Fruit fly (Drosophila melanogaster) whole organism, embryonic: ENCODE data around the gene CG14102.
A peak's percentile ranks its signal among the peaks of the same experiment; 100 is the strongest.

ENCODE experiments used
- Ada2b ChIP-seq: fragments of 200-800 bp; sonication (Bioruptor generic); IDR thresholded peaks from 2 replicates; pipeline ENCODE4 v1.3.6; 2022; ENCODE audit warnings: missing biosample characterization, missing genetic modification characterization
- Blimp-1 ChIP-seq: fragments of 200-800 bp; sonication (Bioruptor generic); optimal IDR thresholded peaks from 3 replicates; lab custom pipeline; 2018; ENCODE audit warnings: missing biosample characterization, missing genetic modification characterization, mild to moderate bottlenecking, moderate library complexity, missing genetic modification reagents
- CG10321 ChIP-seq: fragments of 200-800 bp; sonication (Bioruptor generic); IDR thresholded peaks from 2 replicates; pipeline ENCODE4 v1.3.6; 2022; ENCODE audit warnings: missing biosample characterization, missing genetic modification characterization
- CG10366 ChIP-seq: fragments of 200-800 bp; sonication (Bioruptor generic); IDR thresholded peaks from 2 replicates; pipeline ENCODE4 v1.3.6; 2022; ENCODE audit warnings: missing biosample characterization, missing genetic modification characterization
- CG10959 ChIP-seq: fragments of 200-800 bp; sonication (Bioruptor generic); IDR thresholded peaks from 2 replicates; pipeline ENCODE4 v1.3.6; 2022; ENCODE audit warnings: missing biosample characterization, missing genetic modification characterization
- CG11093 ChIP-seq: fragments of 200-800 bp; sonication (Bioruptor generic); IDR thresholded peaks from 3 replicates; pipeline ENCODE4 v1.3.6; 2022; ENCODE audit warnings: missing biosample characterization, missing genetic modification characterization
- CG11560 ChIP-seq: fragments of 200-800 bp; sonication (Bioruptor generic); IDR thresholded peaks from 3 replicates; pipeline ENCODE4 v1.3.6; 2022; ENCODE audit warnings: missing biosample characterization, missing genetic modification characterization
- CG11695 ChIP-seq: fragments of 200-800 bp; sonication (Bioruptor generic); IDR thresholded peaks from 3 replicates; pipeline ENCODE4 v1.3.6; 2022; ENCODE audit warnings: missing biosample characterization, missing genetic modification characterization
- CG12155 ChIP-seq: fragments of 200-800 bp; sonication (Bioruptor generic); optimal IDR thresholded peaks from 3 replicates; lab custom pipeline; 2016; ENCODE audit warnings: missing biosample characterization, missing genetic modification characterization
- CG13894 ChIP-seq: fragments of 200-800 bp; sonication (Bioruptor generic); optimal IDR thresholded peaks from 3 replicates; lab custom pipeline; 2018; ENCODE audit warnings: missing biosample characterization, mild to moderate bottlenecking, missing genetic modification characterization, moderate library complexity
- CG14710 ChIP-seq: fragments of 200-800 bp; sonication (Bioruptor generic); optimal IDR thresholded peaks from 3 replicates; lab custom pipeline; 2019; ENCODE audit warnings: missing biosample characterization, mild to moderate bottlenecking, missing genetic modification characterization, moderate library complexity
- CG14965 ChIP-seq: fragments of 200-800 bp; sonication (Bioruptor generic); optimal IDR thresholded peaks from 2 replicates; lab custom pipeline; 2016; ENCODE audit warnings: missing biosample characterization, missing genetic modification characterization, borderline replicate concordance
- CG15696 ChIP-seq: fragments of 200-800 bp; sonication (Bioruptor generic); optimal IDR thresholded peaks from 2 replicates; lab custom pipeline; 2019; ENCODE audit warnings: missing biosample characterization, mild to moderate bottlenecking, missing genetic modification characterization, moderate library complexity
- CG16813 ChIP-seq: fragments of 200-800 bp; sonication (Bioruptor generic); IDR thresholded peaks from 3 replicates; pipeline ENCODE4 v1.3.6; 2022; ENCODE audit warnings: missing biosample characterization, missing genetic modification characterization; ENCODE audit not compliant: partially characterized antibody
- CG32772 ChIP-seq: fragments of 200-800 bp; sonication (Bioruptor generic); IDR thresholded peaks from 2 replicates; pipeline ENCODE4 v1.3.6; 2022; ENCODE audit warnings: missing biosample characterization, missing genetic modification characterization
- CG3407 ChIP-seq: fragments of 200-800 bp; sonication (Bioruptor generic); optimal IDR thresholded peaks from 2 replicates; lab custom pipeline; 2018; ENCODE audit warnings: missing biosample characterization, mild to moderate bottlenecking, missing genetic modification characterization
- CG4328 ChIP-seq: fragments of 200-800 bp; sonication (Bioruptor generic); optimal IDR thresholded peaks from 3 replicates; lab custom pipeline; 2017; ENCODE audit warnings: missing biosample characterization, missing genetic modification reagents, missing genetic modification characterization
- CG4360 ChIP-seq: fragments of 200-800 bp; sonication (Bioruptor generic); IDR thresholded peaks from 2 replicates; pipeline ENCODE4 v1.3.6; 2022; ENCODE audit warnings: missing biosample characterization, missing genetic modification characterization
- CG4404 ChIP-seq: fragments of 200-800 bp; sonication (Bioruptor generic); IDR thresholded peaks from 2 replicates; pipeline ENCODE4 v1.3.6; 2022; ENCODE audit warnings: missing biosample characterization, missing genetic modification characterization
- CG5953 ChIP-seq: fragments of 200-800 bp; sonication (Bioruptor generic); IDR thresholded peaks from 2 replicates; pipeline ENCODE4 v1.3.6; 2022; ENCODE audit warnings: missing biosample characterization, missing genetic modification characterization
- CG6689 ChIP-seq: fragments of 200-800 bp; sonication (Bioruptor generic); IDR thresholded peaks from 2 replicates; pipeline ENCODE4 v1.3.6; 2022; ENCODE audit warnings: missing biosample characterization, missing genetic modification characterization
- CG6765 ChIP-seq: fragments of 200-800 bp; sonication (Bioruptor generic); optimal IDR thresholded peaks from 3 replicates; lab custom pipeline; 2017; ENCODE audit warnings: missing biosample characterization, mild to moderate bottlenecking, missing genetic modification characterization
- CG6854 ChIP-seq: fragments of 200-800 bp; sonication (Bioruptor generic); optimal IDR thresholded peaks from 3 replicates; lab custom pipeline; 2017; ENCODE audit warnings: missing biosample characterization, mild to moderate bottlenecking, missing genetic modification characterization
- CG7786 ChIP-seq: fragments of 200-800 bp; sonication (Bioruptor generic); optimal IDR thresholded peaks from 2 replicates; lab custom pipeline; 2016; ENCODE audit warnings: missing biosample characterization, missing genetic modification characterization
- CG8478 ChIP-seq: fragments of >200 bp; optimal IDR thresholded peaks from 2 replicates; lab custom pipeline; 2018
- CG8924 ChIP-seq: fragments of 200-800 bp; optimal IDR thresholded peaks from 3 replicates; lab custom pipeline; 2019; ENCODE audit warnings: missing biosample characterization, mild to moderate bottlenecking, missing genetic modification characterization, moderate library complexity
- CHES-1-like ChIP-seq: fragments of 200-800 bp; sonication (Bioruptor generic); optimal IDR thresholded peaks from 2 replicates; lab custom pipeline; 2016; ENCODE audit warnings: missing biosample characterization, missing genetic modification characterization
- Dbx ChIP-seq: fragments of 200-800 bp; sonication (Bioruptor generic); IDR thresholded peaks from 3 replicates; pipeline ENCODE4 v1.3.6; 2022; ENCODE audit warnings: missing biosample characterization, missing genetic modification characterization
- Dip2 ChIP-seq: fragments of 200-800 bp; sonication (Bioruptor generic); IDR thresholded peaks from 2 replicates; pipeline ENCODE4 v1.3.6; 2022; ENCODE audit warnings: missing biosample characterization, missing genetic modification characterization
- E2f2 ChIP-seq: fragments of 200-800 bp; sonication (Bioruptor generic); IDR thresholded peaks from 2 replicates; pipeline ENCODE4 v1.3.6; 2022; ENCODE audit warnings: missing biosample characterization, missing genetic modification characterization
- Fer2 ChIP-seq: fragments of 200-800 bp; sonication (Bioruptor generic); optimal IDR thresholded peaks from 2 replicates; lab custom pipeline; 2018; ENCODE audit warnings: missing biosample characterization, mild to moderate bottlenecking, missing genetic modification characterization, moderate library complexity
- HLHmδ ChIP-seq: fragments of 200-800 bp; sonication (Bioruptor generic); optimal IDR thresholded peaks from 2 replicates; lab custom pipeline; 2018; ENCODE audit warnings: missing biosample characterization, mild to moderate bottlenecking, missing genetic modification characterization, moderate library complexity
- HmgD ChIP-seq: fragments of 200-800 bp; sonication (Bioruptor generic); optimal IDR thresholded peaks from 3 replicates; lab custom pipeline; 2016; ENCODE audit warnings: missing biosample characterization, missing genetic modification characterization
- HmgZ ChIP-seq: fragments of 200-800 bp; sonication (Bioruptor generic); optimal IDR thresholded peaks from 2 replicates; lab custom pipeline; 2018; ENCODE audit warnings: missing biosample characterization, mild to moderate bottlenecking, missing genetic modification characterization
- MESR4 ChIP-seq: fragments of 200-800 bp; sonication (Bioruptor generic); optimal IDR thresholded peaks from 2 replicates; lab custom pipeline; 2018; ENCODE audit warnings: missing biosample characterization, mild to moderate bottlenecking, missing genetic modification characterization, moderate library complexity
- Nf-YA ChIP-seq: fragments of 200-800 bp; sonication (Bioruptor generic); IDR thresholded peaks from 2 replicates; pipeline ENCODE4 v1.3.6; 2022; ENCODE audit warnings: missing biosample characterization, missing genetic modification characterization
- Poxn ChIP-seq: fragments of 200-800 bp; sonication (Bioruptor generic); IDR thresholded peaks from 2 replicates; pipeline ENCODE4 v1.3.6; 2022; ENCODE audit warnings: missing biosample characterization, missing genetic modification characterization
- ap ChIP-seq: fragments of 200-800 bp; sonication (Bioruptor generic); IDR thresholded peaks from 2 replicates; pipeline ENCODE4 v1.3.6; 2022; ENCODE audit warnings: missing biosample characterization, missing genetic modification characterization
- bowl ChIP-seq: fragments of 200-800 bp; sonication (Bioruptor generic); IDR thresholded peaks from 2 replicates; pipeline ENCODE4 v1.3.6; 2022; ENCODE audit warnings: missing biosample characterization, missing genetic modification characterization
- crp ChIP-seq, 2 experiments: fragments of 200-800 bp; sonication (Bioruptor generic); optimal IDR thresholded peaks; 2 replicates in 1 of 2; 3 replicates in 1 of 2; lab custom pipeline; 2017; ENCODE audit warnings: missing biosample characterization in 2 of 2, missing genetic modification characterization in 2 of 2, mild to moderate bottlenecking in 1 of 2, moderate library complexity in 1 of 2
- disco-r ChIP-seq: fragments of 200-800 bp; sonication (Bioruptor generic); optimal IDR thresholded peaks from 2 replicates; lab custom pipeline; 2016; ENCODE audit warnings: missing biosample characterization, missing genetic modification characterization
- ewg ChIP-seq: fragments of 200-800 bp; sonication (Bioruptor generic); optimal IDR thresholded peaks from 3 replicates; lab custom pipeline; 2017; ENCODE audit warnings: mild to moderate bottlenecking, missing biosample characterization, missing genetic modification reagents, missing genetic modification characterization
- mam ChIP-seq: fragments of 200-800 bp; sonication (Bioruptor generic); optimal IDR thresholded peaks from 3 replicates; lab custom pipeline; 2016; ENCODE audit warnings: missing biosample characterization, missing genetic modification characterization
- nerfin-1 ChIP-seq: fragments of 200-800 bp; sonication (Bioruptor generic); optimal IDR thresholded peaks from 3 replicates; lab custom pipeline; 2019; ENCODE audit warnings: missing biosample characterization, mild to moderate bottlenecking, missing genetic modification characterization, moderate library complexity
- nom ChIP-seq: fragments of 200-800 bp; sonication (Bioruptor generic); optimal IDR thresholded peaks from 2 replicates; lab custom pipeline; 2017; ENCODE audit warnings: missing biosample characterization, missing genetic modification characterization, mild to moderate bottlenecking, moderate library complexity, missing genetic modification reagents
- onecut ChIP-seq: fragments of 200-800 bp; sonication (Bioruptor generic); IDR thresholded peaks from 2 replicates; pipeline ENCODE4 v1.3.6; 2022; ENCODE audit warnings: missing biosample characterization, missing genetic modification characterization
- pnt ChIP-seq: fragments of 200-800 bp; sonication (Bioruptor generic); optimal IDR thresholded peaks from 3 replicates; lab custom pipeline; 2016; ENCODE audit warnings: missing biosample characterization, missing genetic modification characterization
- prd ChIP-seq, 3 experiments: fragments of >200 bp in 2 of 3; fragments of 200-800 bp in 1 of 3; sonication (Bioruptor generic) in 1 of 3; optimal IDR thresholded peaks in 2 of 3; IDR thresholded peaks in 1 of 3; 2 replicates in 2 of 3; 3 replicates in 1 of 3; pipeline versions ENCODE4 v1.3.6 to Lab custom; 2017 to 2022; ENCODE audit warnings: missing biosample characterization in 1 of 3, missing genetic modification characterization in 1 of 3
- sna ChIP-seq: fragments of 200-800 bp; sonication (Bioruptor generic); IDR thresholded peaks from 2 replicates; pipeline ENCODE4 v1.3.6; 2022; ENCODE audit warnings: missing biosample characterization, missing genetic modification characterization; ENCODE audit not compliant: partially characterized antibody
- sr ChIP-seq: fragments of 200-800 bp; sonication (Bioruptor generic); IDR thresholded peaks from 3 replicates; pipeline ENCODE4 v1.3.6; 2022; ENCODE audit warnings: missing biosample characterization, missing genetic modification characterization
- tio ChIP-seq: fragments of 200-800 bp; sonication (Bioruptor generic); optimal IDR thresholded peaks from 2 replicates; lab custom pipeline; 2017; ENCODE audit warnings: missing biosample characterization, missing genetic modification characterization, inconsistent platforms

Gene CG14102

dm6 chr3L:19833227-19833626 lies 32.1 kb upstream of the CG14102 start (continued):
- no peak for TF ChIP-seq CHES-1-like (GFP tag; lab: Kevin White, UChicago)
- TF ChIP-seq CG11695, result no peak
- TF ChIP-seq Blimp-1 (GFP tag; lab: Kevin White, UChicago), result no peak
- no peak for TF ChIP-seq CG10366 (GFP tag; lab: Robert Waterston, UW)
- peak; percentile 98 for TF ChIP-seq onecut (GFP tag; lab: Robert Waterston, UW)
- no peak for TF ChIP-seq Dbx (GFP tag; lab: Robert Waterston, UW)
- peak in 1 of 2 experiments; percentile 17 for TF ChIP-seq crp (GFP tag; optimal IDR thresholded peaks at IDR 0.05; lab: Kevin White, UChicago)
- TF ChIP-seq CG4360 (GFP tag; lab: Robert Waterston, UW), result 0 out of 2 replicates have a peak, but pooled peaks have one; percentile 13
- TF ChIP-seq CG13894 (tag; lab: Kevin White, UChicago), result no peak
- no peak for TF ChIP-seq ap (GFP tag; lab: Robert Waterston, UW)
- no peak for TF ChIP-seq CG11560 (tag; lab: Robert Waterston, UW)
- TF ChIP-seq CG7786 (GFP tag; lab: Kevin White, UChicago), result no peak
- no peak for TF ChIP-seq prd (optimal IDR thresholded peaks at IDR 0.05; lab: Kevin White, UChicago)
- no peak for TF ChIP-seq prd (GFP tag; IDR thresholded peaks at IDR 0.05; lab: Robert Waterston, UW)
- no peak for TF ChIP-seq HmgZ
- no peak for TF ChIP-seq CG14965 (GFP tag; lab: Kevin White, UChicago)

- TF ChIP-seq sna (GFP tag; lab: Robert Waterston, UW) (no peak), CG12155 (GFP tag; lab: Kevin White, UChicago) (no peak), ewg (peak; percentile 92), Dip2 (GFP tag; lab: Robert Waterston, UW) (no peak), tio (no peak), CG6765 (GFP tag; lab: Kevin White, UChicago) (no peak), disco-r (GFP tag; lab: Kevin White, UChicago) (no peak), mam (GFP tag; lab: Kevin White, UChicago) (no peak), CG16813 (GFP tag; lab: Robert Waterston, UW) (no peak), CG10959 (GFP tag; lab: Robert Waterston, UW) (no peak), CG8924 (tag; lab: Kevin White, UChicago) (no peak), nom (peak; percentile 10), CG4404 (no peak), HLHmδ (GFP tag; lab: Kevin White, UChicago) (no peak), HmgD (GFP tag; lab: Kevin White, UChicago) (no peak), Nf-YA (GFP tag; lab: Robert Waterston, UW) (no peak), CG4328 (no peak), nerfin-1 (tag; lab: Kevin White, UChicago) (peak; percentile 3), CG10321 (0 out of 2 replicates have a peak, but pooled peaks have one; percentile 14), CG32772 (GFP tag; lab: Robert Waterston, UW) (no peak), CG3407 (GFP tag; lab: Kevin White, UChicago) (no peak), Ada2b (GFP tag; lab: Robert Waterston, UW) (no peak), MESR4 (GFP tag; lab: Kevin White, UChicago) (peak; percentile 28), CG6854 (no peak), Fer2 (tag; lab: Kevin White, UChicago) (no peak), CG6689 (GFP tag; lab: Robert Waterston, UW) (no peak), CG14710 (tag; lab: Kevin White, UChicago) (no peak), E2f2 (peak; percentile 23; the same call in 1 of the 2 replicates), CG8478 (no peak), pnt (GFP tag; lab: Kevin White, UChicago) (no peak), bowl (GFP tag; lab: Robert Waterston, UW) (no peak), CG11093 (GFP tag; lab: Robert Waterston, UW) (no peak), CG15696 (tag; lab: Kevin White, UChicago) (no peak), Poxn (GFP tag; lab: Robert Waterston, UW) (no peak), CG5953 (GFP tag; lab: Robert Waterston, UW) (no peak), sr (GFP tag; lab: Robert Waterston, UW) (no peak)
Observed at dm6 chr3L:19818701-19819100, 17.6 kb upstream of the CG14102 start.
